Fruit fly (Drosophila melanogaster): ENCODE measurements around the gene Hibch.

Hibch gene

DNA sequence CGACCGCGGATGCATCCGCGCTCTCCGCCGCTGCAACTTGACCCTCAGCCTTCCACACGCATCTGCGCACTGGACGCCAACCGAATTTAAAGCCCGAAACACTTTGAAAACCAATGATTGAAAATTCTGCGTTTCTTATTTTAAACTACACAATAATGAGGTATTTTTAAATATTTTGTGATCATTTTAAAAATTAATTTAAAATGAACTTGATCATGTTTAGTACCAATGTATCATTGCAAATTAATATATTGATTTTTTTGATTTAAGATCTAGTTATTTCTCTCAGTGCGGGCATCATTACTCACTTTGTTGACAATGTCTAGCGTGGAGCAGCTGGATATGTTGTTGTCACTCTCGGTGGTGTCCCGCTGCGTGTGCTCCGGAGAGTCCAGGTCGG lies 9.8 kb downstream of the Hibch start (continued):
- no peak for TF ChIP-seq CG5953 (GFP tag; IDR thresholded peaks at IDR 0.05)
- TF ChIP-seq CG2120 (GFP tag; optimal IDR thresholded peaks at IDR 0.05), result peak; percentile 35
- TF ChIP-seq nerfin-2 (GFP tag; IDR thresholded peaks at IDR 0.05; ENCODE audit: partially characterized antibody), result no peak
- TF ChIP-seq CG17829 (tag; optimal IDR thresholded peaks at IDR 0.05), result peak; percentile 40
- TF ChIP-seq Atf3 (GFP tag; optimal IDR thresholded peaks at IDR 0.05), result no peak
- TF ChIP-seq Hsf (GFP tag; optimal IDR thresholded peaks at IDR 0.05), result no peak
- no peak for TF ChIP-seq CG8359 (GFP tag; optimal IDR thresholded peaks at IDR 0.05; ENCODE audit: borderline replicate concordance)
- TF ChIP-seq Dbx (GFP tag; IDR thresholded peaks at IDR 0.05), result 0 out of 3 replicates have a peak, but pooled peaks have one; percentile 29
- TF ChIP-seq az2 (GFP tag; optimal IDR thresholded peaks at IDR 0.05), result no peak
- no peak for TF ChIP-seq Poxn (GFP tag; IDR thresholded peaks at IDR 0.05)
- 0 out of 2 replicates have a peak, but pooled peaks have one; percentile 27 for TF ChIP-seq ssp (GFP tag; IDR thresholded peaks at IDR 0.05)
- no peak for TF ChIP-seq Scr (GFP tag; IDR thresholded peaks at IDR 0.05; ENCODE audit: partially characterized antibody)
- TF ChIP-seq Xrp1 (GFP tag; IDR thresholded peaks at IDR 0.05), result peak; percentile 41; the same call in 1 of the 2 replicates
- TF ChIP-seq salm (tag; optimal IDR thresholded peaks at IDR 0.05), result peak; percentile 16
- no peak for TF ChIP-seq crol (GFP tag; IDR thresholded peaks at IDR 0.05)
- peak; percentile 64 for TF ChIP-seq Drgx (GFP tag; IDR thresholded peaks at IDR 0.05)
- TF ChIP-seq CG13775 (GFP tag; optimal IDR thresholded peaks at IDR 0.05), result no peak
- no peak for TF ChIP-seq ftz-f1 (GFP tag; optimal IDR thresholded peaks at IDR 0.05)
- TF ChIP-seq lab (GFP tag; optimal IDR thresholded peaks at IDR 0.05), result no peak
- TF ChIP-seq CG11504 (tag; optimal IDR thresholded peaks at IDR 0.05), result no peak
- no peak for TF ChIP-seq kni (GFP tag; optimal IDR thresholded peaks at IDR 0.05)
- TF ChIP-seq Dfd (GFP tag; optimal IDR thresholded peaks at IDR 0.05), result no peak
- no peak for TF ChIP-seq CG16815 (GFP tag; optimal IDR thresholded peaks at IDR 0.05)
- no peak for TF ChIP-seq CG12236 (GFP tag; optimal IDR thresholded peaks at IDR 0.05)
- peak; percentile 48 for TF ChIP-seq lmd (GFP tag; IDR thresholded peaks at IDR 0.05)
- TF ChIP-seq Adf1 (GFP tag; IDR thresholded peaks at IDR 0.05), result 0 out of 2 replicates have a peak, but pooled peaks have one; percentile 11
- TF ChIP-seq ab (GFP tag; optimal IDR thresholded peaks at IDR 0.05), result no peak
- no peak for TF ChIP-seq hb (GFP tag; IDR thresholded peaks at IDR 0.05; ENCODE audit: partially characterized antibody)
- TF ChIP-seq CG32767 (GFP tag; IDR thresholded peaks at IDR 0.05), result peak; percentile 9; the same call in 1 of the 2 replicates
- no peak for TF ChIP-seq NFAT (GFP tag; IDR thresholded peaks at IDR 0.05)
- no peak for TF ChIP-seq zfh2 (GFP tag; optimal IDR thresholded peaks at IDR 0.05)
- no peak for TF ChIP-seq CG16779 (GFP tag; IDR thresholded peaks at IDR 0.05)
- TF ChIP-seq Fer1 (GFP tag; optimal IDR thresholded peaks at IDR 0.05), result peak; percentile 59
- no peak for TF ChIP-seq CG3726 (GFP tag; IDR thresholded peaks at IDR 0.05)
- TF ChIP-seq CG7357 (GFP tag; IDR thresholded peaks at IDR 0.05), result no peak
- no peak for TF ChIP-seq gce (GFP tag; IDR thresholded peaks at IDR 0.05)
- TF ChIP-seq Hmx (GFP tag; optimal IDR thresholded peaks at IDR 0.05), result no peak
- no peak for TF ChIP-seq CG12155 (GFP tag; optimal IDR thresholded peaks at IDR 0.05)
- TF ChIP-seq CG13287 (GFP tag; IDR thresholded peaks at IDR 0.05; ENCODE audit: partially characterized antibody), result no peak
- peak; percentile 4 for TF ChIP-seq CG18476 (GFP tag; optimal IDR thresholded peaks at IDR 0.05)
- no peak for TF ChIP-seq wor (GFP tag; IDR thresholded peaks at IDR 0.05)
- no peak for TF ChIP-seq Fer3 (tag; optimal IDR thresholded peaks at IDR 0.05)
- TF ChIP-seq vvl (GFP tag; IDR thresholded peaks at IDR 0.05), result peak; percentile 77
- TF ChIP-seq Jarid2 (GFP tag; optimal IDR thresholded peaks at IDR 0.05), result no peak
- no peak for TF ChIP-seq CG2116 (GFP tag; optimal IDR thresholded peaks at IDR 0.05)
- TF ChIP-seq CG4282 (GFP tag; optimal IDR thresholded peaks at IDR 0.05), result no peak
- TF ChIP-seq hbn (GFP tag; IDR thresholded peaks at IDR 0.05; ENCODE audit: partially characterized antibody), result no peak
- TF ChIP-seq CG4820 (GFP tag; optimal IDR thresholded peaks at IDR 0.05), result no peak
- no peak for TF ChIP-seq CG10147 (GFP tag; optimal IDR thresholded peaks at IDR 0.05)
- TF ChIP-seq sna (GFP tag; IDR thresholded peaks at IDR 0.05; ENCODE audit: partially characterized antibody), result no peak
- no peak for TF ChIP-seq D19B (GFP tag; optimal IDR thresholded peaks at IDR 0.05)
- no peak; the same call in 2 of the 3 replicates for TF ChIP-seq ci (GFP tag; IDR thresholded peaks at IDR 0.05)
